1 fruit fly cellular context compared by ENCODE assay signal in genomic region chr2L:6356686-6357362, dm6.
TF ChIP-seq lines count a peak whose summit lies in the region.

No protein-coding gene starts in this region.

TF ChIP-seq in whole organism, embryonic, 481 proteins besides CTCF, POLR2A, EP300 and RAD21 (continued from another document and continues in another):
- TF ChIP-seq CG1529 (GFP tag; optimal IDR thresholded peaks at IDR 0.05; lab: Kevin White, UChicago) (peak; percentile 30), Poxn (GFP tag; IDR thresholded peaks at IDR 0.05; lab: Robert Waterston, UW) (no peak), sug (tag; optimal IDR thresholded peaks at IDR 0.05; lab: Kevin White, UChicago) (peak; percentile 34), CG6683 (GFP tag; optimal IDR thresholded peaks at IDR 0.05; lab: Kevin White, UChicago) (peak; percentile 27), Xbp1 (GFP tag; optimal IDR thresholded peaks at IDR 0.05; lab: Kevin White, UChicago) (peak; percentile 54), CG4854 (GFP tag; optimal IDR thresholded peaks at IDR 0.05; lab: Kevin White, UChicago) (no peak), Awh (GFP tag; IDR thresholded peaks at IDR 0.05; lab: Robert Waterston, UW) (peak; percentile 60; the same call in 1 of the 2 replicates), ro (GFP tag; IDR thresholded peaks at IDR 0.05; lab: Robert Waterston, UW) (no peak), CG17612 (GFP tag; IDR thresholded peaks at IDR 0.05; lab: Robert Waterston, UW) (no peak), lbe (GFP tag; optimal IDR thresholded peaks at IDR 0.05; lab: Kevin White, UChicago) (no peak), otp (GFP tag; IDR thresholded peaks at IDR 0.05; lab: Robert Waterston, UW) (0 out of 3 replicates have a peak, but pooled peaks have one; percentile 26), CG10959 (GFP tag; IDR thresholded peaks at IDR 0.05; lab: Robert Waterston, UW) (no peak; the same call in 1 of the 2 replicates), Med (GFP tag; lab: Kevin White, UChicago) (peak; percentile 89), trh (GFP tag; optimal IDR thresholded peaks at IDR 0.05; lab: Kevin White, UChicago) (no peak), CoRest (tag; optimal IDR thresholded peaks at IDR 0.05; lab: Kevin White, UChicago) (no peak), tin (GFP tag; optimal IDR thresholded peaks at IDR 0.05; lab: Kevin White, UChicago) (peak; percentile 23), CG5180 (GFP tag; optimal IDR thresholded peaks at IDR 0.05; lab: Kevin White, UChicago) (no peak), CG1647 (GFP tag; optimal IDR thresholded peaks at IDR 0.05; lab: Kevin White, UChicago) (no peak), CG15479 (GFP tag; optimal IDR thresholded peaks at IDR 0.05; lab: Kevin White, UChicago) (no peak), Aef1 (GFP tag; IDR thresholded peaks at IDR 0.05; lab: Robert Waterston, UW) (no peak), gem (tag; optimal IDR thresholded peaks at IDR 0.05; lab: Kevin White, UChicago) (no peak), CG14860 (GFP tag; IDR thresholded peaks at IDR 0.05; lab: Robert Waterston, UW; ENCODE audit: partially characterized antibody) (no peak), Nf-YA (GFP tag; IDR thresholded peaks at IDR 0.05; lab: Robert Waterston, UW) (no peak), her (GFP tag; optimal IDR thresholded peaks at IDR 0.05; lab: Kevin White, UChicago) (no peak), CG14050 (GFP tag; IDR thresholded peaks at IDR 0.05; lab: Robert Waterston, UW) (no peak), dmrt11E (tag; optimal IDR thresholded peaks at IDR 0.05; lab: Kevin White, UChicago) (peak; percentile 44), bcd (GFP tag; optimal IDR thresholded peaks at IDR 0.05; lab: Kevin White, UChicago) (peak; percentile 39), nerfin-1 (tag; optimal IDR thresholded peaks at IDR 0.05; lab: Kevin White, UChicago) (peak; percentile 60), CG8944 (GFP tag; optimal IDR thresholded peaks at IDR 0.05; lab: Kevin White, UChicago) (no peak), CG10321 (GFP tag; IDR thresholded peaks at IDR 0.05; lab: Robert Waterston, UW) (no peak), lmd (GFP tag; IDR thresholded peaks at IDR 0.05; lab: Robert Waterston, UW) (peak; percentile 40; the same call in 1 of the 2 replicates), vnd (GFP tag; IDR thresholded peaks at IDR 0.05; lab: Robert Waterston, UW; ENCODE audit: partially characterized antibody) (no peak), Dad (GFP tag; optimal IDR thresholded peaks at IDR 0.05; lab: Kevin White, UChicago) (no peak), ERR (GFP tag; optimal IDR thresholded peaks at IDR 0.05; lab: Kevin White, UChicago) (no peak), yki (optimal IDR thresholded peaks at IDR 0.05; lab: Kevin White, UChicago) (no peak), CG2875 (GFP tag; optimal IDR thresholded peaks at IDR 0.05; lab: Kevin White, UChicago) (peak; percentile 48), nmo (GFP tag; optimal IDR thresholded peaks at IDR 0.05; lab: Kevin White, UChicago) (peak; percentile 39), dm (GFP tag; optimal IDR thresholded peaks at IDR 0.05; lab: Kevin White, UChicago) (no peak), sisA (GFP tag; IDR thresholded peaks at IDR 0.05; lab: Robert Waterston, UW) (no peak), zfh1 (GFP tag; IDR thresholded peaks at IDR 0.05; lab: Robert Waterston, UW) (peak; percentile 69; the same call in 2 of the 3 replicates), BEAF-32 (GFP tag; optimal IDR thresholded peaks at IDR 0.05; lab: Kevin White, UChicago) (no peak), Mes4 (GFP tag; optimal IDR thresholded peaks at IDR 0.05; lab: Kevin White, UChicago) (peak; percentile 11), CG10366 (GFP tag; IDR thresholded peaks at IDR 0.05; lab: Robert Waterston, UW) (peak; percentile 10; the same call in 1 of the 2 replicates), CG17328 (GFP tag; IDR thresholded peaks at IDR 0.05; lab: Robert Waterston, UW) (peak; percentile 55), CG8924 (tag; optimal IDR thresholded peaks at IDR 0.05; lab: Kevin White, UChicago) (no peak), sim (GFP tag; IDR thresholded peaks at IDR 0.05; lab: Robert Waterston, UW) (no peak), CG12744 (GFP tag; optimal IDR thresholded peaks at IDR 0.05; lab: Kevin White, UChicago) (no peak), dimm (GFP tag; IDR thresholded peaks at IDR 0.05; lab: Robert Waterston, UW) (no peak), CG12104 (GFP tag; optimal IDR thresholded peaks at IDR 0.05; lab: Kevin White, UChicago) (no peak), C15 (GFP tag; IDR thresholded peaks at IDR 0.05; lab: Robert Waterston, UW) (no peak), Sry-β (GFP tag; optimal IDR thresholded peaks at IDR 0.05; lab: Kevin White, UChicago) (no peak), btn (GFP tag; optimal IDR thresholded peaks at IDR 0.05; lab: Kevin White, UChicago) (no peak), Stat92E (GFP tag; optimal IDR thresholded peaks at IDR 0.05; lab: Kevin White, UChicago) (no peak), z (GFP tag; IDR thresholded peaks at IDR 0.05; lab: Robert Waterston, UW) (no peak), tap (tag; optimal IDR thresholded peaks at IDR 0.05; lab: Kevin White, UChicago) (peak; percentile 33), E2f1 (GFP tag; IDR thresholded peaks at IDR 0.05; lab: Robert Waterston, UW) (no peak), sens-2 (GFP tag; IDR thresholded peaks at IDR 0.05; lab: Robert Waterston, UW) (0 out of 2 replicates have a peak, but pooled peaks have one; percentile 8), CG2116 (GFP tag; optimal IDR thresholded peaks at IDR 0.05; lab: Kevin White, UChicago) (no peak), tup (GFP tag; optimal IDR thresholded peaks at IDR 0.05; lab: Kevin White, UChicago) (no peak), ci (GFP tag; IDR thresholded peaks at IDR 0.05; lab: Robert Waterston, UW) (peak; percentile 85; the same call in 2 of the 3 replicates), CG10979 (tag; optimal IDR thresholded peaks at IDR 0.05; lab: Kevin White, UChicago) (peak; percentile 87), CG3163 (GFP tag; optimal IDR thresholded peaks at IDR 0.05; lab: Kevin White, UChicago) (no peak), HmgZ (tag; optimal IDR thresholded peaks at IDR 0.05; lab: Kevin White, UChicago) (peak; percentile 56), CG12942 (GFP tag; optimal IDR thresholded peaks at IDR 0.05; lab: Kevin White, UChicago) (no peak), CG6813 (GFP tag; optimal IDR thresholded peaks at IDR 0.05; lab: Kevin White, UChicago) (peak; percentile 36), sr (GFP tag; IDR thresholded peaks at IDR 0.05; lab: Robert Waterston, UW) (no peak; the same call in 2 of the 3 replicates), jigr1 (GFP tag; IDR thresholded peaks at IDR 0.05; lab: Robert Waterston, UW) (no peak), Hmx (GFP tag; optimal IDR thresholded peaks at IDR 0.05; lab: Kevin White, UChicago) (no peak), onecut (GFP tag; IDR thresholded peaks at IDR 0.05; lab: Robert Waterston, UW) (peak; percentile 44), CG6254 (GFP tag; optimal IDR thresholded peaks at IDR 0.05; lab: Kevin White, UChicago) (peak; percentile 33), Max (GFP tag; optimal IDR thresholded peaks at IDR 0.05; lab: Kevin White, UChicago) (no peak), cas (GFP tag; IDR thresholded peaks at IDR 0.05; lab: Robert Waterston, UW) (no peak), CG43689 (GFP tag; IDR thresholded peaks at IDR 0.05; lab: Robert Waterston, UW) (no peak), CG8290 (GFP tag; optimal IDR thresholded peaks at IDR 0.05; lab: Kevin White, UChicago) (peak; percentile 9), CG8290 (tag; optimal IDR thresholded peaks at IDR 0.05; lab: Kevin White, UChicago) (peak in 1 of 2 experiments; percentile 58), Nf-YB (GFP tag; optimal IDR thresholded peaks at IDR 0.05; lab: Kevin White, UChicago) (peak; percentile 34), CG1233 (GFP tag; optimal IDR thresholded peaks at IDR 0.05; lab: Kevin White, UChicago) (peak; percentile 52), stwl (tag; optimal IDR thresholded peaks at IDR 0.05; lab: Kevin White, UChicago) (peak; percentile 23), CG42726 (GFP tag; IDR thresholded peaks at IDR 0.05; lab: Robert Waterston, UW; ENCODE audit: partially characterized antibody) (0 out of 2 replicates have a peak, but pooled peaks have one; percentile 27), Ravus (GFP tag; IDR thresholded peaks at IDR 0.05; lab: Robert Waterston, UW) (no peak), CG12299 (tag; optimal IDR thresholded peaks at IDR 0.05; lab: Kevin White, UChicago) (no peak), kay (GFP tag; optimal IDR thresholded peaks at IDR 0.05; lab: Kevin White, UChicago) (no peak), CG30403 (GFP tag; optimal IDR thresholded peaks at IDR 0.05; lab: Kevin White, UChicago) (peak; percentile 9), NC2β (GFP tag; optimal IDR thresholded peaks at IDR 0.05; lab: Kevin White, UChicago) (no peak), gsb (GFP tag; IDR thresholded peaks at IDR 0.05; lab: Robert Waterston, UW) (no peak), az2 (GFP tag; optimal IDR thresholded peaks at IDR 0.05; lab: Kevin White, UChicago) (peak; percentile 48), unpg (GFP tag; optimal IDR thresholded peaks at IDR 0.05; lab: Kevin White, UChicago) (peak; percentile 34), bab2 (GFP tag; optimal IDR thresholded peaks at IDR 0.05; lab: Kevin White, UChicago) (no peak), CG10147 (GFP tag; optimal IDR thresholded peaks at IDR 0.05; lab: Kevin White, UChicago) (no peak), CG11695 (GFP tag; IDR thresholded peaks at IDR 0.05; lab: Robert Waterston, UW) (0 out of 3 replicates have a peak, but pooled peaks have one; percentile 20), fu2 (GFP tag; optimal IDR thresholded peaks at IDR 0.05; lab: Kevin White, UChicago) (no peak), toy (GFP tag; IDR thresholded peaks at IDR 0.05; lab: Robert Waterston, UW) (no peak), maf-S (GFP tag; optimal IDR thresholded peaks at IDR 0.05; lab: Kevin White, UChicago) (peak; percentile 9), YL-1 (GFP tag; optimal IDR thresholded peaks at IDR 0.05; lab: Kevin White, UChicago) (no peak), CG2678 (tag; optimal IDR thresholded peaks at IDR 0.05; lab: Kevin White, UChicago) (peak; percentile 36), Atf-2 (GFP tag; optimal IDR thresholded peaks at IDR 0.05; lab: Kevin White, UChicago) (no peak), Six4 (GFP tag; optimal IDR thresholded peaks at IDR 0.05; lab: Kevin White, UChicago) (peak; percentile 50), Oaz (GFP tag; IDR thresholded peaks at IDR 0.05; lab: Robert Waterston, UW) (0 out of 2 replicates have a peak, but pooled peaks have one; percentile 28), CG8478 (optimal IDR thresholded peaks at IDR 0.05; lab: Kevin White, UChicago) (no peak), row (GFP tag; IDR thresholded peaks at IDR 0.05; lab: Robert Waterston, UW) (no peak), Atf6 (GFP tag; IDR thresholded peaks at IDR 0.05; lab: Robert Waterston, UW) (no peak), Camta (GFP tag; optimal IDR thresholded peaks at IDR 0.05; lab: Kevin White, UChicago) (no peak), Taf1 (GFP tag; IDR thresholded peaks at IDR 0.05; lab: Robert Waterston, UW) (no peak), Oli (tag; optimal IDR thresholded peaks at IDR 0.05; lab: Kevin White, UChicago) (peak; percentile 22), CG2712 (tag; optimal IDR thresholded peaks at IDR 0.05; lab: Kevin White, UChicago) (peak; percentile 61), CG11093 (GFP tag; IDR thresholded peaks at IDR 0.05; lab: Robert Waterston, UW) (no peak), croc (GFP tag; conservative IDR thresholded peaks at IDR 0.05; lab: Robert Waterston, UW) (no peak), Sry-δ (GFP tag; optimal IDR thresholded peaks at IDR 0.05; lab: Kevin White, UChicago) (no peak), gcm (GFP tag; optimal IDR thresholded peaks at IDR 0.05; lab: Kevin White, UChicago) (no peak), bbx (GFP tag; IDR thresholded peaks at IDR 0.05; lab: Robert Waterston, UW; ENCODE audit: partially characterized antibody) (peak; percentile 22; the same call in 1 of the 2 replicates), Ada2b (GFP tag; IDR thresholded peaks at IDR 0.05; lab: Robert Waterston, UW) (no peak), CG13624 (GFP tag; optimal IDR thresholded peaks at IDR 0.05; lab: Kevin White, UChicago) (no peak), CG30431 (GFP tag; optimal IDR thresholded peaks at IDR 0.05; lab: Kevin White, UChicago) (peak; percentile 19), CG10654 (GFP tag; optimal IDR thresholded peaks at IDR 0.05; lab: Kevin White, UChicago) (peak; percentile 17), bsh (GFP tag; optimal IDR thresholded peaks at IDR 0.05; lab: Kevin White, UChicago) (peak in 1 of 2 experiments; percentile 49), cg (GFP tag; optimal IDR thresholded peaks at IDR 0.05; lab: Kevin White, UChicago) (no peak), luna (GFP tag; optimal IDR thresholded peaks at IDR 0.05; lab: Kevin White, UChicago) (no peak), CG13424 (tag; optimal IDR thresholded peaks at IDR 0.05; lab: Kevin White, UChicago) (peak; percentile 17), mam (GFP tag; optimal IDR thresholded peaks at IDR 0.05; lab: Kevin White, UChicago) (no peak), rib (GFP tag; IDR thresholded peaks at IDR 0.05; lab: Robert Waterston, UW) (no peak), amos (GFP tag; IDR thresholded peaks at IDR 0.05; lab: Robert Waterston, UW; ENCODE audit: partially characterized antibody) (peak; percentile 59), seq (GFP tag; IDR thresholded peaks at IDR 0.05; lab: Robert Waterston, UW) (no peak), CG4707 (GFP tag; optimal IDR thresholded peaks at IDR 0.05; lab: Kevin White, UChicago) (peak; percentile 58), CG12769 (tag; optimal IDR thresholded peaks at IDR 0.05; lab: Kevin White, UChicago) (no peak), CG34422 (GFP tag; IDR thresholded peaks at IDR 0.05; lab: Robert Waterston, UW) (peak; percentile 30; the same call in 1 of the 3 replicates), CG6765 (GFP tag; optimal IDR thresholded peaks at IDR 0.05; lab: Kevin White, UChicago) (no peak), CG32772 (GFP tag; IDR thresholded peaks at IDR 0.05; lab: Robert Waterston, UW) (no peak), CG10565 (GFP tag; optimal IDR thresholded peaks at IDR 0.05; lab: Kevin White, UChicago) (no peak), mld (GFP tag; IDR thresholded peaks at IDR 0.05; lab: Robert Waterston, UW; ENCODE audit: partially characterized antibody) (no peak), CG10431 (GFP tag; optimal IDR thresholded peaks at IDR 0.05; lab: Kevin White, UChicago) (no peak), Usf (GFP tag; optimal IDR thresholded peaks at IDR 0.05; lab: Kevin White, UChicago) (no peak), nerfin-2 (GFP tag; IDR thresholded peaks at IDR 0.05; lab: Robert Waterston, UW; ENCODE audit: partially characterized antibody) (no peak), CG14710 (tag; optimal IDR thresholded peaks at IDR 0.05; lab: Kevin White, UChicago) (peak; percentile 62), fru (optimal IDR thresholded peaks at IDR 0.05; lab: Kevin White, UChicago) (no peak), sd (tag; optimal IDR thresholded peaks at IDR 0.05; lab: Kevin White, UChicago) (no peak)
